Worm (Caenorhabditis elegans) whole organism, L1 larva: ENCODE measurements around the gene srt-59.

ENCODE experiments used
- alr-1 ChIP-seq: fragments of 200-800 bp; sonication (Bioruptor generic); optimal IDR thresholded peaks from 2 replicates; lab custom pipeline; 2018; ENCODE audit warnings: borderline replicate concordance, mild to moderate bottlenecking, missing genetic modification characterization, missing compliant biosample characterization
- ama-1 ChIP-seq: fragments of 150-350 bp; optimal IDR thresholded peaks from 2 replicates; lab custom pipeline; 2014
- efl-3 ChIP-seq: fragments of 200-800 bp; sonication (Bioruptor generic); optimal IDR thresholded peaks from 2 replicates; lab custom pipeline; 2018; ENCODE audit warnings: mild to moderate bottlenecking, missing genetic modification characterization, missing compliant biosample characterization
- egl-13 ChIP-seq: sonication (generic microtip); optimal IDR thresholded peaks from 2 replicates; lab custom pipeline; 2016; ENCODE audit warnings: missing genotype, missing genetic modification reagents, missing genetic modification characterization, missing compliant biosample characterization
- egl-27 ChIP-seq, 2 experiments: fragments of 150-350 bp in 1 of 2; sonication (generic microtip); optimal IDR thresholded peaks; 3 replicates each; lab custom pipeline; 2017 to 2018; ENCODE audit warnings: missing biosample characterization in 2 of 2, missing genetic modification characterization in 2 of 2, missing genetic modification reagents in 2 of 2
- elt-2 ChIP-seq: sonication (generic microtip); optimal IDR thresholded peaks from 2 replicates; lab custom pipeline; 2016; ENCODE audit warnings: missing genetic modification characterization, mild to moderate bottlenecking, inconsistent platforms, missing compliant biosample characterization, missing genetic modification reagents
- elt-3 ChIP-seq, 6 experiments: fragments of 150-350 bp in 1 of 6; sonication (generic microtip); optimal IDR thresholded peaks; 2 replicates each; lab custom pipeline; 2017 to 2018; ENCODE audit warnings: missing biosample characterization in 6 of 6, missing genetic modification characterization in 6 of 6, inconsistent platforms in 1 of 6
- fkh-10 ChIP-seq: sonication (generic microtip); optimal IDR thresholded peaks from 2 replicates; lab custom pipeline; 2017; ENCODE audit warnings: missing biosample characterization, missing genetic modification reagents, missing genetic modification characterization
- fos-1 ChIP-seq: fragments of 150-350 bp; optimal IDR thresholded peaks from 2 replicates; lab custom pipeline; 2014; ENCODE audit warnings: missing biosample characterization, missing genetic modification characterization
- grh-1 ChIP-seq: fragments of 200-800 bp; sonication (Bioruptor generic); IDR thresholded peaks from 2 replicates; pipeline ENCODE4 v1.3.6; 2022; ENCODE audit warnings: missing genetic modification reagents, missing genetic modification characterization, missing compliant biosample characterization
- hlh-4 ChIP-seq: sonication (generic microtip); optimal IDR thresholded peaks from 2 replicates; lab custom pipeline; 2016; ENCODE audit warnings: mild to moderate bottlenecking, missing genetic modification characterization, missing compliant biosample characterization
- lin-39 ChIP-seq: fragments of 150-350 bp; optimal IDR thresholded peaks from 2 replicates; lab custom pipeline; 2014; ENCODE audit warnings: missing biosample characterization, missing genetic modification reagents, missing genetic modification characterization
- mef-2 ChIP-seq: fragments of 150-350 bp; optimal IDR thresholded peaks from 2 replicates; lab custom pipeline; 2014; ENCODE audit warnings: missing biosample characterization, missing genetic modification characterization
- nhr-11 ChIP-seq: fragments of 150-350 bp; optimal IDR thresholded peaks from 2 replicates; lab custom pipeline; 2014; ENCODE audit warnings: missing biosample characterization, missing genetic modification characterization
- nhr-47 ChIP-seq: sonication (generic microtip); optimal IDR thresholded peaks from 2 replicates; lab custom pipeline; 2016; ENCODE audit warnings: mild to moderate bottlenecking, missing genetic modification characterization, moderate library complexity, missing compliant biosample characterization
- nhr-84 ChIP-seq: sonication (generic microtip); optimal IDR thresholded peaks from 2 replicates; lab custom pipeline; 2017; ENCODE audit warnings: missing biosample characterization, missing genetic modification characterization
- rnt-1 ChIP-seq: sonication (generic microtip); optimal IDR thresholded peaks from 2 replicates; lab custom pipeline; 2016; ENCODE audit warnings: mild to moderate bottlenecking, missing genetic modification characterization, moderate library complexity, missing compliant biosample characterization
- snu-23 ChIP-seq: sonication (generic microtip); optimal IDR thresholded peaks from 2 replicates; lab custom pipeline; 2016; ENCODE audit warnings: missing genetic modification characterization, missing compliant biosample characterization
- sptf-1 ChIP-seq: fragments of 150-350 bp; optimal IDR thresholded peaks from 2 replicates; lab custom pipeline; 2014; ENCODE audit warnings: missing biosample characterization, missing genetic modification characterization
- sup-37 ChIP-seq: fragments of 200-800 bp; sonication (Bioruptor generic); optimal IDR thresholded peaks from 2 replicates; lab custom pipeline; 2018; ENCODE audit warnings: mild to moderate bottlenecking, missing genetic modification characterization, missing compliant biosample characterization
- ztf-11 ChIP-seq, 2 experiments: sonication (generic microtip); optimal IDR thresholded peaks; 2 replicates each; lab custom pipeline; 2016 to 2017; ENCODE audit warnings: missing genetic modification characterization in 2 of 2, missing biosample characterization in 1 of 2, missing compliant biosample characterization in 1 of 2

srt-59 gene

DNA sequence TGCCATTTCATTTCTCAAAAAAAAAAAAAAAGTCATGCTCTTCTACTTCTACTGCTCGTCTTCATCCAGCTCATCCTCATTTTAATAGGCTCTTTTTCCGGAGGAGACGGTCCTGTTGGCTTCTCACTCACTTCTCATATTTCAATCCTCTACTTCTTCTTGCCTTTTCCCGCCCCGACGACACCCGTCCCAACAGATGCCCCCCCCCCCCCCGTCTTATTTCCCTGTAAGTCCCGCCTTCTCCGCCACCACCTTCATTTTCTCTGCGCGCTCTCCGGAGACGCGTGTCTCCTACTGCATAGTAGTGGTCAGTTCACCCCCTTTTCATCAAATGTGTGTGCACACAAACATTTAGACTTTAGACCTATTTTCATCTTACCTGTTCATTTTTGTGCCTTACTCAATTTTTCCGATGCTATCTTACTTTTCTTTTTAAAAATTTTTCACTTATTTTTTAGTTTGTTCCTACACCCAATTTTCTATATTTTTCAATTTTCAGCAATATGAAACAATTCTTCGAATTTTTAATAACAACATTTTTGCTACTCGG, 42.7 kb downstream of the srt-59 start, which contains the start of gene efn-4:
Gene efn-4, plus strand, starts transcription at position 500 of the 550 bp plus-strand sequence.
- TF ChIP-seq elt-3 (tag; optimal IDR thresholded peaks at IDR 0.05; lab: Kevin White, UChicago) (no peak), ztf-11 (tag; optimal IDR thresholded peaks at IDR 0.05; lab: Kevin White, UChicago) (no peak), sup-37 (no peak), lin-39 (no peak), sptf-1 (tag; lab: Kevin White, UChicago) (no peak), egl-13 (tag; lab: Kevin White, UChicago) (no peak), mef-2 (tag; lab: Kevin White, UChicago) (no peak), alr-1 (tag; lab: Kevin White, UChicago) (no peak), ama-1 (lab: Kevin White, UChicago) (no peak)

DNA sequence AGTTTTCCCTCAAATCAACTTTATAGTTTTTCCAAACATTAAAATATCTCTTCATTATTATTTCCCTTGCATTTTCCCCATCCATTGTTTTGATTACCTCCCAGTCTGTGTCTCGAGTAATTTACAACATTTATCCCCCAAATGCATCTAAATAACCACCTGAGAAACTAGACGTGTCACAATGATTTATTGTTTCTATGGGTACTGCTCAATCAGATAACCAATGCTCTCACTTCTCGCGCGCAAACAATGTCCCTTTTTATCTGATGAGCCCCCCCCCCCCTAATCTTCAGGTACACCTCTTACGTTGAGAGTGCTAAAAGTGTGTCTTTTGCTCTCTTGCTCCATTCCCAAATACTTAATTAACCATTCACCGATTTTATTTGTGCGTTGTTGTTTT, 47.5 kb downstream of the srt-59 start:
- no peak for TF ChIP-seq mef-2 (tag; lab: Kevin White, UChicago)
- no peak for TF ChIP-seq efl-3
- no peak for TF ChIP-seq snu-23 (GFP tag; lab: Kevin White, UChicago)
- TF ChIP-seq fos-1 (tag; lab: Kevin White, UChicago), result no peak
- no peak for TF ChIP-seq grh-1
- no peak for TF ChIP-seq egl-27 (tag; optimal IDR thresholded peaks at IDR 0.05; lab: Kevin White, UChicago)
- no peak for TF ChIP-seq egl-13 (tag; lab: Kevin White, UChicago)
- TF ChIP-seq nhr-11 (tag; lab: Kevin White, UChicago), result no peak
- no peak for TF ChIP-seq hlh-4 (tag; lab: Kevin White, UChicago)
- TF ChIP-seq rnt-1 (tag; lab: Kevin White, UChicago), result no peak
- TF ChIP-seq nhr-84 (tag; lab: Kevin White, UChicago), result no peak
- no peak for TF ChIP-seq fkh-10
- TF ChIP-seq, all 84 proteins: peak for 0

DNA sequence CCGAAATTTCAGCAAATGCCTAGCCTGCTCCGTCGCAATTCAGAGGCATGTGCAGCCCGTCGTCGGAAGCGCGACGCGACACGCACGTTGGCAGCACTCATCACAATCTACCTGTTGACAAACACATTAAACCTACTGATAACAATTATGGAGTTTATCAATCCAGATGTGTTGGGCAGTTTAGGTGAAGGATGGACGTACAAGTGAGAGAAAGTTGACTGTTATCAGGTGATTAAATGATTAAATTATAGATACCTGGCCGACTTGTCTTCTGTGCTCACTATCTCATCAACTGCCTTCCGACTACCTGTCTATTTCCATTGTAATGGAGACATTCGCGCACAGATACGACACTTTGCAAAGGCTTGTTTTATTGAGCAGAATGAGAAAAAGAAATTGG, 49.6 kb downstream of the srt-59 start:
- TF ChIP-seq nhr-47 (tag; lab: Kevin White, UChicago) (no peak), elt-2 (tag; lab: Kevin White, UChicago) (peak; percentile 88)
